Worm (Caenorhabditis elegans): ENCODE measurements around the gene F47B8.5.

F47B8.5 gene

DNA sequence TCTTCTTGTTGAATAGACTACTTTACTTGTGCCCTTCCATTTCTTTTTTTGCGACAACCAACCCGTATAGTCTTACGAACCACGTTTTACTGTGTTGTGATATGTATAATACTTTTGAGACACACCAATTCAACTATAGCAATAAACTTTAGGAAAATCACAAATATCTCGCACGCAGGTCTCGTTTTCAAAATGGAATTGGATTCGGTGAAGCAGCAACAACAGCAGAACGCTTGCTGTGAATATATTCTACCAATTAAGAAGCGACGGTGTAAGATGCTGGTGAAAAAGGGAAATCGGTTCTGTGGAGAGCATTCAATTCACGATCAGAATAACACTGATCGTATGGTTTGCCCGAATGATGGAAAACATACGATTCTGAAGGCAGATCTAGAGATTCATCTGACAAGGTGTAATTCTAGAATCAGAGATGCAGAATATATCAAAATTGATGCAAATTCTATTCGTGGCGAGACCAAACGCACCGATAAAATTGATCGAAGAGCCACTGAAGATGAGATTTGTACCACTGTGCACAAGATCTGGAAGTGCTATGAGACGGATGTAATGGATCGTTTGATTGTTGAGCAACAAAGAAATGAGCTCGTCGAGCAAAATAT lies 26.7 kb upstream of the F47B8.5 start, which contains the start of gene Y49A3A.3 (continued):
- peak; percentile 63 for TF ChIP-seq hrde-1 (tag; optimal IDR thresholded peaks at IDR 0.05; ENCODE audit: borderline replicate concordance)
- peak; percentile 23 for TF ChIP-seq F22D6.2 (tag; optimal IDR thresholded peaks at IDR 0.05)
- TF ChIP-seq T07F8.4 (tag; optimal IDR thresholded peaks at IDR 0.05): no peak
- no peak for TF ChIP-seq K12H6.12 (tag; optimal IDR thresholded peaks at IDR 0.05)
- TF ChIP-seq let-526 (GFP tag; IDR thresholded peaks at IDR 0.05): no peak
- TF ChIP-seq hlh-26 (GFP tag; conservative IDR thresholded peaks at IDR 0.05): no peak
- no peak for TF ChIP-seq him-1 (tag; optimal IDR thresholded peaks at IDR 0.05)
- TF ChIP-seq cebp-2 (GFP tag; IDR thresholded peaks at IDR 0.05): 0 out of 2 replicates have a peak, but pooled peaks have one; percentile 60
- no peak for TF ChIP-seq ztf-6 (GFP tag; IDR thresholded peaks at IDR 0.05)
- TF ChIP-seq snpc-1.3 (tag; optimal IDR thresholded peaks at IDR 0.05; ENCODE audit: insufficient read depth): no peak
- peak; percentile 59; the same call in 1 of the 2 replicates for TF ChIP-seq K11D2.4 (GFP tag; IDR thresholded peaks at IDR 0.05)
- TF ChIP-seq lag-1 (GFP tag; IDR thresholded peaks at IDR 0.05): no peak
- TF ChIP-seq ekl-4 (GFP tag; IDR thresholded peaks at IDR 0.05): peak; percentile 90
- TF ChIP-seq mel-28 (tag; optimal IDR thresholded peaks at IDR 0.05; ENCODE audit: borderline replicate concordance): peak; percentile 46
- TF ChIP-seq ceh-27 (GFP tag; optimal IDR thresholded peaks at IDR 0.05): no peak
- TF ChIP-seq aptf-2 (GFP tag; conservative IDR thresholded peaks at IDR 0.05): no peak
- TF ChIP-seq akir-1 (GFP tag; optimal IDR thresholded peaks at IDR 0.05): peak; percentile 13
- TF ChIP-seq die-1 (tag; optimal IDR thresholded peaks at IDR 0.05): peak; percentile 33
- no peak for TF ChIP-seq B0261.1 (tag; optimal IDR thresholded peaks at IDR 0.05)
- peak; percentile 82 for TF ChIP-seq lin-40 (tag; optimal IDR thresholded peaks at IDR 0.05)
- TF ChIP-seq nhr-80 (tag; optimal IDR thresholded peaks at IDR 0.05): peak; percentile 25
- no peak for TF ChIP-seq somi-1 (GFP tag; optimal IDR thresholded peaks at IDR 0.05)
- no peak for TF ChIP-seq F33H1.4 (GFP tag; IDR thresholded peaks at IDR 0.05)
- TF ChIP-seq lin-54 (GFP tag; optimal IDR thresholded peaks at IDR 0.05): peak; percentile 43
- no peak for TF ChIP-seq hmg-20 (GFP tag; IDR thresholded peaks at IDR 0.05)
- no peak for TF ChIP-seq madf-8 (GFP tag; conservative IDR thresholded peaks at IDR 0.05)
- no peak for TF ChIP-seq ets-4 (GFP tag; optimal IDR thresholded peaks at IDR 0.05)
- TF ChIP-seq mes-4 (tag; optimal IDR thresholded peaks at IDR 0.05): no peak
- peak; percentile 56 for TF ChIP-seq madf-6 (GFP tag; IDR thresholded peaks at IDR 0.05)
- TF ChIP-seq F55B11.4 (tag; optimal IDR thresholded peaks at IDR 0.05; ENCODE audit: borderline replicate concordance, insufficient read depth): no peak
- no peak for TF ChIP-seq sea-2 (GFP tag; IDR thresholded peaks at IDR 0.05)
- TF ChIP-seq tbp1 (GFP tag; optimal IDR thresholded peaks at IDR 0.05): peak; percentile 54
- no peak for TF ChIP-seq ceh-58 (GFP tag; IDR thresholded peaks at IDR 0.05)
- no peak for TF ChIP-seq mxl-1 (tag; optimal IDR thresholded peaks at IDR 0.05)
- TF ChIP-seq nhr-179 (tag; optimal IDR thresholded peaks at IDR 0.05): no peak
- no peak for TF ChIP-seq tbx-9 (tag; optimal IDR thresholded peaks at IDR 0.05; ENCODE audit: borderline replicate concordance)
- peak; percentile 23; the same call in 1 of the 2 replicates for TF ChIP-seq hmg-1.2 (GFP tag; IDR thresholded peaks at IDR 0.05)
- no peak for TF ChIP-seq attf-6 (GFP tag; IDR thresholded peaks at IDR 0.05)
- TF ChIP-seq ztf-22 (GFP tag; optimal IDR thresholded peaks at IDR 0.05): peak; percentile 16
- 0 out of 2 replicates have a peak, but pooled peaks have one; percentile 22 for TF ChIP-seq nfya-2 (GFP tag; IDR thresholded peaks at IDR 0.05)
- peak; percentile 34; the same call in 1 of the 2 replicates for TF ChIP-seq dox-1 (GFP tag; IDR thresholded peaks at IDR 0.05)
- TF ChIP-seq F39B2.1 (GFP tag; IDR thresholded peaks at IDR 0.05): peak; percentile 68; the same call in 1 of the 2 replicates
- peak; percentile 48 for TF ChIP-seq F10E7.11 (tag; optimal IDR thresholded peaks at IDR 0.05)
- TF ChIP-seq F37B4.10 (GFP tag; IDR thresholded peaks at IDR 0.05): no peak
- no peak for TF ChIP-seq bed-1 (GFP tag; IDR thresholded peaks at IDR 0.05)
- peak; percentile 43 for TF ChIP-seq dpff-1 (tag; optimal IDR thresholded peaks at IDR 0.05)
- TF ChIP-seq snpc-1.1 (tag; optimal IDR thresholded peaks at IDR 0.05; ENCODE audit: insufficient read depth): peak; percentile 15
